Fruit fly (Drosophila melanogaster) whole organism, adult: Measurements from ENCODE around the gene CG34398.

Experiments used
- CG11617 ChIP-seq: fragments of 200-800 bp; sonication (Bioruptor generic); optimal IDR thresholded peaks from 2 replicates; lab custom pipeline; 2017; ENCODE audit warnings: mild to moderate bottlenecking, missing biosample characterization, missing genetic modification reagents, missing genetic modification characterization
- CG12768 ChIP-seq: fragments of 200-800 bp; sonication (Bioruptor generic); optimal IDR thresholded peaks from 2 replicates; lab custom pipeline; 2017; ENCODE audit warnings: missing biosample characterization, missing genetic modification characterization, mild to moderate bottlenecking, moderate library complexity, missing genetic modification reagents
- CG14711 ChIP-seq: fragments of 200-800 bp; sonication (Bioruptor generic); optimal IDR thresholded peaks from 2 replicates; lab custom pipeline; 2018; ENCODE audit warnings: missing biosample characterization, mild to moderate bottlenecking, missing genetic modification characterization, moderate library complexity
- CG1620 ChIP-seq: fragments of 200-800 bp; sonication (Bioruptor generic); optimal IDR thresholded peaks from 2 replicates; lab custom pipeline; 2016; ENCODE audit warnings: missing biosample characterization, missing genetic modification characterization
- CG33017 ChIP-seq: fragments of 200-800 bp; sonication (Bioruptor generic); optimal IDR thresholded peaks from 2 replicates; lab custom pipeline; 2018; ENCODE audit warnings: missing biosample characterization, mild to moderate bottlenecking, missing genetic modification characterization, moderate library complexity
- CG5204 ChIP-seq: fragments of 200-800 bp; sonication (Bioruptor generic); optimal IDR thresholded peaks from 2 replicates; lab custom pipeline; 2016; ENCODE audit warnings: missing biosample characterization, missing genetic modification characterization
- CG7045 ChIP-seq: fragments of 200-800 bp; sonication (Bioruptor generic); optimal IDR thresholded peaks from 2 replicates; lab custom pipeline; 2017; ENCODE audit warnings: missing biosample characterization, mild to moderate bottlenecking, missing genetic modification characterization
- CG7101 ChIP-seq: fragments of 200-800 bp; sonication (Bioruptor generic); optimal IDR thresholded peaks from 2 replicates; lab custom pipeline; 2018; ENCODE audit warnings: missing biosample characterization, mild to moderate bottlenecking, missing genetic modification characterization, moderate library complexity
- Clk ChIP-seq: fragments of 200-800 bp; sonication (Bioruptor generic); optimal IDR thresholded peaks from 2 replicates; lab custom pipeline; 2017; ENCODE audit warnings: missing biosample characterization, missing genetic modification characterization
- Crg-1 ChIP-seq: fragments of 200-800 bp; sonication (Bioruptor generic); optimal IDR thresholded peaks from 2 replicates; lab custom pipeline; 2016; ENCODE audit warnings: missing biosample characterization, missing genetic modification characterization
- Hr96 ChIP-seq: fragments of 200-800 bp; sonication (Bioruptor generic); optimal IDR thresholded peaks from 2 replicates; lab custom pipeline; 2016; ENCODE audit warnings: missing biosample characterization, missing genetic modification characterization
- Mnt ChIP-seq: fragments of 200-800 bp; sonication (Bioruptor generic); optimal IDR thresholded peaks from 2 replicates; lab custom pipeline; 2016; ENCODE audit warnings: missing biosample characterization, mild to moderate bottlenecking, missing genetic modification characterization
- bab1 ChIP-seq: fragments of 200-800 bp; sonication (Bioruptor generic); optimal IDR thresholded peaks from 3 replicates; lab custom pipeline; 2019; ENCODE audit warnings: missing biosample characterization, mild to moderate bottlenecking, missing genetic modification characterization, moderate library complexity
- cic ChIP-seq: fragments of 200-800 bp; sonication (Bioruptor generic); optimal IDR thresholded peaks from 2 replicates; lab custom pipeline; 2017; ENCODE audit warnings: missing biosample characterization, mild to moderate bottlenecking, missing genetic modification characterization, moderate library complexity
- cnc ChIP-seq, 2 experiments: fragments of >200 bp; optimal IDR thresholded peaks; 2 replicates each; lab custom pipeline; 2017
- kay ChIP-seq: fragments of 200-800 bp; sonication (Bioruptor generic); peaks from one replicate; lab custom pipeline; 2016; ENCODE audit warnings: missing biosample characterization, missing genetic modification characterization, borderline replicate concordance
- ovo ChIP-seq: fragments of 200-800 bp; sonication (Bioruptor generic); optimal IDR thresholded peaks from 2 replicates; lab custom pipeline; 2016; ENCODE audit warnings: missing biosample characterization, missing genetic modification characterization
- pad ChIP-seq: fragments of 200-800 bp; sonication (Bioruptor generic); optimal IDR thresholded peaks from 3 replicates; lab custom pipeline; 2017; ENCODE audit warnings: missing biosample characterization, missing genetic modification characterization, mild to moderate bottlenecking, moderate library complexity, missing genetic modification reagents
- tj ChIP-seq: fragments of 200-800 bp; sonication (Bioruptor generic); optimal IDR thresholded peaks from 3 replicates; lab custom pipeline; 2017; ENCODE audit warnings: missing biosample characterization, mild to moderate bottlenecking, missing genetic modification characterization, moderate library complexity
- toe ChIP-seq: fragments of 200-800 bp; sonication (Bioruptor generic); optimal IDR thresholded peaks from 2 replicates; lab custom pipeline; 2016; ENCODE audit warnings: missing biosample characterization, missing genetic modification characterization

The CG34398 gene

DNA sequence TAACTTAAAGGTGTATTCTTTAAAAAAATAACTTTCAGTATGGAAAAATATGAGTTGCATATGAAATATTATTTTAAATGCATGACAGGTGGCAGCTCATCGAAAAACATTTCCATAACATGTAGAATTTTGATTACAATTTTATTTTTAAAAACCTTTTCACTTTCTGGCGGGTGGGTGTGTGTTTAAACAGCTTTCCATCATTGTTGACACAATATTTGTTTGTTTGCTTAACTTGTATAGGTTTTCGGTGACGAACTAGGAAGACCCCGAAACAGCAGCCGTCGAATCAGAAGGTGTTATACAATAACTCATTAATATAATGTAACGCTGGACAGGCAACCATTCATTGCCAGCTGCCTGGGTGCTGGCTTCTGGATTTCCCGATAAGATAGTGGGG lies 38.7 kb upstream of the CG34398 start:
- TF ChIP-seq tj (no peak), Hr96 (GFP tag; lab: Kevin White, UChicago) (no peak), CG33017 (tag; lab: Kevin White, UChicago) (no peak), CG11617 (GFP tag; lab: Kevin White, UChicago) (no peak), cnc (optimal IDR thresholded peaks at IDR 0.05; lab: Kevin White, UChicago) (no peak), Clk (GFP tag; lab: Kevin White, UChicago) (no peak), cic (GFP tag; lab: Kevin White, UChicago) (no peak), CG1620 (GFP tag; lab: Kevin White, UChicago) (no peak)

dm6 chr2L:8860767-8861166 lies 37.8 kb upstream of the CG34398 start:
- TF ChIP-seq pad (GFP tag; lab: Kevin White, UChicago) (no peak), CG14711 (tag; lab: Kevin White, UChicago) (no peak), cnc (optimal IDR thresholded peaks at IDR 0.05; lab: Kevin White, UChicago) (no peak), cic (GFP tag; lab: Kevin White, UChicago) (no peak), Mnt (GFP tag; lab: Kevin White, UChicago) (no peak)

DNA sequence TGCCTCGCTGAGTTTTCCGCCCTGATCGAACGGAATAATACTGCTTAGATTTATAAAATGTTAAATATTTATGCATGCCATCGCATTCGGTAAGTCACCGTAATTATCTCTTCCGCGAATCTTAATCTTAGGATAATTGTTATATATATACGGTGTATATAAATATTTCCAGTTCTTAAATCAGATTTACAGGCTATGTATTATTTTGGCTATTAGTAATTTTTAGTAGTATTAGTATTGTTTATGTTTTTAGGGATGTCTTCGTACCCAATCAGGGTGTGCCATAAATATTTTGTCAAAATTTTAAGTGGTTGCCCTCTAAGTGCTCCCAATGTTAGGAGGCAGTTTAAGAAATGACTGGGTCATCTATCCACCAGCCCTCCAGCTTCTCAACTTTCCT lies 36.1 kb upstream of the CG34398 start, which contains the start of gene CG32986:
Gene CG32986, plus strand, starts transcription at position 301 of the 400 bp plus-strand sequence.
- no peak for TF ChIP-seq ovo (GFP tag; lab: Kevin White, UChicago)
- TF ChIP-seq CG5204 (GFP tag; lab: Kevin White, UChicago), result no peak
- TF ChIP-seq CG7045 (GFP tag; lab: Kevin White, UChicago), result no peak
- TF ChIP-seq CG14711 (tag; lab: Kevin White, UChicago), result no peak
- TF ChIP-seq cnc (optimal IDR thresholded peaks at IDR 0.05; lab: Kevin White, UChicago), result no peak

dm6 chr2L:8863511-8863910 lies 35.1 kb upstream of the CG34398 start, which contains the start of gene CG32987:
Gene CG32987 (plus strand): TSS chr2L:8863811.
- TF ChIP-seq toe (no peak), CG7045 (GFP tag; lab: Kevin White, UChicago) (no peak), pad (GFP tag; lab: Kevin White, UChicago) (no peak), Hr96 (GFP tag; lab: Kevin White, UChicago) (no peak), kay (GFP tag; lab: Kevin White, UChicago) (no peak), CG14711 (tag; lab: Kevin White, UChicago) (no peak), Crg-1 (no peak), ovo (GFP tag; lab: Kevin White, UChicago) (no peak), cnc (optimal IDR thresholded peaks at IDR 0.05; lab: Kevin White, UChicago) (no peak), CG5204 (GFP tag; lab: Kevin White, UChicago) (no peak), CG33017 (tag; lab: Kevin White, UChicago) (no peak)

DNA sequence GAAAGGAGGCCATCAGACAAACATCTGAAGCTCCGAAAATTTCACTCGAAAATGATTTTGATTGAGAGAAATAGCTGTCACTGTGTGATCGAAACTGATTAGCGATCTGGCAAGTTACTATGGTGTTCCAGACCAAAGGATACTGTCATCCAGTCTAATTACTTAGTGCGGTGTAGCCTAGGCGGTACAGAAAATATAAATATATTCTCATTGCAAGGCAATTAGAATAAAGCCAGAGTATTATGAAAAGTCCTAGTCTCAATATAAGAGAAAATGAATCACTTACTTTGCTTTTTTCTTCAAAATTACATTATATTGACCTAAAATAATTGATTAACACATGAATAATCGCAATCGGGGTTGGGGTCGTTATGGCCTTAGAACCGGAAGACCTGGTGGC lies 34.0 kb upstream of the CG34398 start, which contains the start of gene CG32988:
Gene CG32988, plus strand, starts transcription at position 301 of the 400 bp plus-strand sequence.
- TF ChIP-seq toe (no peak), cnc (optimal IDR thresholded peaks at IDR 0.05; lab: Kevin White, UChicago) (no peak), CG33017 (tag; lab: Kevin White, UChicago) (no peak), CG14711 (tag; lab: Kevin White, UChicago) (no peak), CG12768 (GFP tag; lab: Kevin White, UChicago) (no peak), kay (GFP tag; lab: Kevin White, UChicago) (no peak), Mnt (GFP tag; lab: Kevin White, UChicago) (no peak), cic (GFP tag; lab: Kevin White, UChicago) (no peak), Clk (GFP tag; lab: Kevin White, UChicago) (no peak), Hr96 (GFP tag; lab: Kevin White, UChicago) (no peak), tj (no peak), CG1620 (GFP tag; lab: Kevin White, UChicago) (no peak), pad (GFP tag; lab: Kevin White, UChicago) (no peak), CG7101 (tag; lab: Kevin White, UChicago) (no peak), CG11617 (GFP tag; lab: Kevin White, UChicago) (no peak), CG7045 (GFP tag; lab: Kevin White, UChicago) (no peak)

DNA sequence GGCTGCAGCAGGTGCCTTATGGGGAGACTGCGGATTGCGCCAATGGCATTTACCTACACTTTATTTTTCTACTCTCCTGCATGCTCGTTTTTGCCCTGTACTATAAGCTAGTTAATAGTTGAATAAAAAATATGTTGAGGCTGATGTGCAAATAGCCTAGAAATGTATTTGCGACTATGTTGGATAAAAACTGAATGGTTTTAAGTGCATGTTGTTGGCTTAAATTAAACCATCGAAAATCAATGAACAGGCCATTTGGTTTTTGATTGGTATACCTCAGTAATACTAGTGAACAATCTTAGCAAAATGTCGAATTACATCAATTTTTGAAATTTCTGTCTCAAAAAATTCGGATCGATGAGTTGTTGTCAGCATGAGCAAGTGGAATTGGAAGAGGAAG lies 33.0 kb upstream of the CG34398 start, which contains the start of gene CG32983:
Gene CG32983, plus strand, starts transcription at position 301 of the 400 bp plus-strand sequence.
- TF ChIP-seq CG5204 (GFP tag; lab: Kevin White, UChicago) (no peak), tj (no peak), Hr96 (GFP tag; lab: Kevin White, UChicago) (no peak), CG14711 (tag; lab: Kevin White, UChicago) (no peak), Crg-1 (no peak), pad (GFP tag; lab: Kevin White, UChicago) (no peak), CG7045 (GFP tag; lab: Kevin White, UChicago) (no peak), CG1620 (GFP tag; lab: Kevin White, UChicago) (no peak)

DNA sequence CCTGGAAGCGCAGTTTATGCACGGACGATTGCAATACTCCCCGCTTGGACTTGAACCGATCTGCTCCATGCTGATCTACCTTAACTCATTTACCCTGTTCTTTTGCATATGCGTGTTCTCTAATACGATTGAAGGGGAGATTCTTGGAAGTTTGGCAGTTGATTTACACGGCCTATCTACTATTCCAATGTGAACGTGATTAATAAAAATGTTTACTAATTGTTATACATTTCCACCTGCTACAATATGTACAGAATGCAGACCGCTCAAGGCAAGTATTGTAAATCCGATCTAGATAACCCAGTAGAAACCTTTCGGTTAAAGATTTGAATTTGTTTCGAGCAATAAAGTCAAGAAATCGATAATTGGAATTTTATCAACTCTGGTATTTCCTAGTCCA lies 32.1 kb upstream of the CG34398 start, which contains the start of gene CG9483:
Gene CG9483, plus strand, starts transcription at position 301 of the 400 bp plus-strand sequence.
- TF ChIP-seq bab1, result no peak
- no peak for TF ChIP-seq CG7101 (tag; lab: Kevin White, UChicago)
- no peak for TF ChIP-seq Crg-1
- TF ChIP-seq pad (GFP tag; lab: Kevin White, UChicago), result no peak
- no peak for TF ChIP-seq toe
- no peak for TF ChIP-seq cic (GFP tag; lab: Kevin White, UChicago)
- no peak for TF ChIP-seq kay (GFP tag; lab: Kevin White, UChicago)
- no peak for TF ChIP-seq ovo (GFP tag; lab: Kevin White, UChicago)
- no peak for TF ChIP-seq CG12768 (GFP tag; lab: Kevin White, UChicago)
- no peak for TF ChIP-seq tj
- TF ChIP-seq CG33017 (tag; lab: Kevin White, UChicago), result no peak
